Worm (Caenorhabditis elegans) whole organism, early embryonic: ENCODE results near the gene F35G12.5.

ENCODE experiments used
- B0310.2 ChIP-seq: sonication (generic microtip); optimal IDR thresholded peaks from 2 replicates; lab custom pipeline; 2016; ENCODE audit warnings: mild to moderate bottlenecking, missing genetic modification characterization, missing compliant biosample characterization
- F13C5.2 ChIP-seq: sonication (generic microtip); optimal IDR thresholded peaks from 2 replicates; lab custom pipeline; 2017; ENCODE audit warnings: mild to moderate bottlenecking, missing genetic modification characterization, inconsistent platforms, missing compliant biosample characterization
- aly-1 ChIP-seq: sonication (generic microtip); optimal IDR thresholded peaks from 2 replicates; lab custom pipeline; 2016; ENCODE audit warnings: missing genetic modification characterization, missing compliant biosample characterization
- ama-1 ChIP-seq: fragments of 150-350 bp; optimal IDR thresholded peaks from 2 replicates; lab custom pipeline; 2014
- ceh-13 ChIP-seq: fragments of 200-800 bp; sonication (Bioruptor generic); optimal IDR thresholded peaks from 2 replicates; lab custom pipeline; 2018; ENCODE audit warnings: mild to moderate bottlenecking, missing genetic modification characterization, missing compliant biosample characterization
- ceh-36 ChIP-seq: sonication (generic microtip); optimal IDR thresholded peaks from 2 replicates; lab custom pipeline; 2016; ENCODE audit warnings: missing genetic modification characterization, inconsistent platforms, missing compliant biosample characterization
- ets-7 ChIP-seq: sonication (generic microtip); optimal IDR thresholded peaks from 2 replicates; lab custom pipeline; 2016; ENCODE audit warnings: missing genotype, missing genetic modification characterization, missing compliant biosample characterization
- flt-1 ChIP-seq: fragments of 200-800 bp; sonication (Bioruptor generic); IDR thresholded peaks from 2 replicates; pipeline ENCODE4 v1.3.6; 2022; ENCODE audit warnings: missing genetic modification characterization, missing compliant biosample characterization
- hmbx-1 ChIP-seq: sonication (generic microtip); optimal IDR thresholded peaks from 2 replicates; lab custom pipeline; 2016; ENCODE audit warnings: mild to moderate bottlenecking, missing genetic modification characterization, missing compliant biosample characterization
- hmg-4 ChIP-seq: fragments of 200-800 bp; sonication (Bioruptor generic); optimal IDR thresholded peaks from 2 replicates; lab custom pipeline; 2018; ENCODE audit warnings: mild to moderate bottlenecking, missing genetic modification characterization, missing compliant biosample characterization
- hnd-1 ChIP-seq: sonication (generic microtip); optimal IDR thresholded peaks from 2 replicates; lab custom pipeline; 2016; ENCODE audit warnings: missing genetic modification characterization, missing compliant biosample characterization
- pes-1 ChIP-seq: fragments of 200-800 bp; sonication (Bioruptor generic); IDR thresholded peaks from 2 replicates; pipeline ENCODE4 v1.3.6; 2022; ENCODE audit warnings: missing genetic modification reagents, missing genetic modification characterization, missing compliant biosample characterization
- scrt-1 ChIP-seq: fragments of 200-800 bp; sonication (Bioruptor generic); IDR thresholded peaks from 2 replicates; pipeline ENCODE4 v1.3.6; 2022; ENCODE audit warnings: missing genetic modification characterization, missing compliant biosample characterization
- sea-1 ChIP-seq: fragments of 200-800 bp; sonication (Bioruptor generic); conservative IDR thresholded peaks from 2 replicates; pipeline ENCODE4 v1.3.6; 2022; ENCODE audit warnings: missing genetic modification characterization, missing compliant biosample characterization
- tbx-11 ChIP-seq: fragments of 200-800 bp; sonication (Bioruptor generic); IDR thresholded peaks from 2 replicates; pipeline ENCODE4 v1.3.6; 2022; ENCODE audit warnings: missing genetic modification characterization, missing compliant biosample characterization
- tbx-37 ChIP-seq: fragments of 200-800 bp; sonication (Bioruptor generic); conservative IDR thresholded peaks from 2 replicates; pipeline ENCODE4 v1.3.6; 2022; ENCODE audit warnings: missing genetic modification reagents, missing genetic modification characterization, missing compliant biosample characterization
- tra-4 ChIP-seq: sonication (generic microtip); optimal IDR thresholded peaks from 2 replicates; lab custom pipeline; 2017; ENCODE audit warnings: missing genetic modification characterization, missing compliant biosample characterization

F35G12.5 gene

DNA sequence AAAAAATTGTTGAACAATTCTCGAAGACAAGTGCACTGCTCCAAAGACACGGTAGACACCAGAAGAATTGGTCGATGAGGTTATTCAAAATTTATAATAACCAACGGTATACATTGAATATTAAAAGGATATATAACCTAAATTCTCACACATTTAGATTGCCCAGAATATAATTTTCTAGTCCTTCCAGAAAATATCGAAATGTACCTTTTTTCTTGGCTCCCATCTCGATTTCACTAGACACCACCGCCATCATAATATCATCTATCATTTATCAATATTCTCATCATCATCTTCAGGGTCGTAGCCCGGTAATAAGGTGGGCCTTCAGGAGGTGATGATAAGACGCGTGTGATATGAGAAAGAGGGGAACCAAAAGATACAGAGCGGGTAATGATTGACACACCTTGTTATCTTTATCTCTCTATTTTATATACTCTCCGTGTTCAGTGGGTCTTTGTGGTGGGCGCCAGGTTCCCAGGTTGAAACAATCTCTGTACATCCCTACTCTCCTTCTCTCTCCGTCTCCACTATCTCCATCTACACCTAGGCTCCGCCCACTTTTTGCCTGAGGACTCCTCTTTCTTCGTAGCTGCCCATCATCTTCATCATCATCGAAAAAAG, 16.3 kb downstream of the F35G12.5 start, which contains the start of gene mab-21:
TSS of gene mab-21 (plus strand) at position 615 of the 624 bp plus-strand sequence.
- TF ChIP-seq ets-7 (tag; lab: Kevin White, UChicago) = no peak
- TF ChIP-seq ama-1 (lab: Kevin White, UChicago) = no peak
- no peak for TF ChIP-seq hmg-4 (GFP tag; lab: Kevin White, UChicago)
- no peak for TF ChIP-seq aly-1
- no peak for TF ChIP-seq pes-1 (GFP tag; lab: Robert Waterston, UW)
- no peak for TF ChIP-seq sea-1 (GFP tag; lab: Robert Waterston, UW)
- TF ChIP-seq B0310.2 (tag; lab: Kevin White, UChicago) = no peak
- TF ChIP-seq ceh-36 (tag; lab: Kevin White, UChicago) = no peak
- TF ChIP-seq hnd-1 = no peak
- TF ChIP-seq scrt-1 (GFP tag; lab: Robert Waterston, UW) = no peak
- no peak for TF ChIP-seq tbx-37
- TF ChIP-seq tra-4 (tag; lab: Kevin White, UChicago) = no peak
- TF ChIP-seq F13C5.2 (tag; lab: Kevin White, UChicago) = no peak
- no peak for TF ChIP-seq tbx-11 (GFP tag; lab: Robert Waterston, UW)
- no peak for TF ChIP-seq ceh-13

DNA sequence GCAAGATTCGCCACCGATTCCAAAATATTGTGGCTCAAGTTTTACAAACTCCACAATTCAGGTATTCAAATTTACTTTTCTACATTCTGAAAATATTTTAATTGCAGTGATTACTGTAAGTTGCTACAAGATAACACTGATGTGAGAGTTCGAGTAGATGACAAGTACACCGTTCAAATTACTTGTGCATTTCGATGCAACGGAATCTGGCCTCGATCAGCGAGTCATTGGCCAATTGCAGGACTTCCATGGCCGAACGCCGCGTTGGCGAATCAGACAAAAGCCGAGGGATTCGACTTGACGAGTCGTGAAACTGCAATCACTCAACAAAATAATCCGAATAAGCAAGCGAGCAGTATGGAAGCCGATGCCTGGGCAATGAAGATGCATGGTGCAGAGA, 17.4 kb downstream of the F35G12.5 start:
- TF ChIP-seq ets-7 (tag; lab: Kevin White, UChicago) (no peak), F13C5.2 (tag; lab: Kevin White, UChicago) (no peak), hmg-4 (GFP tag; lab: Kevin White, UChicago) (no peak), tbx-37 (no peak), sea-1 (GFP tag; lab: Robert Waterston, UW) (no peak), flt-1 (no peak)

DNA sequence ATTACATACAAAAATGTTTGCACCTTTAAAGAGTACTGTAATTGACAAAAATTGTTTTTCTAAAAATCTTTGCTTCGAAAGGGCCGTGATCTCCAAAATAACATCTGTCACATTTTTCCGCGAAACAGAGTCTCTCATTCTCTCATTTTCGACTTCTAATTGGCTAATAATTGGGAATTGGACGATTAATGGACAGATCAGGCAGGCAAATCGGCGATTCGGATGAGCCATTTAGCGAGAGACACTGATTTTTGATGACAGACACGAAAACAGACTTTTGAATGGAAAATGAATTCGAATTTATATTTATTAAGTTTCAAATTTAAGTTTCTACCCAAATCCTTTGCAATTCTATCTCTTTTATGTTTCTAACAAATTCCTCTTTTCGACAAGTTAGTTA, 19.9 kb downstream of the F35G12.5 start:
- TF ChIP-seq hmg-4 (GFP tag; lab: Kevin White, UChicago) (no peak), B0310.2 (tag; lab: Kevin White, UChicago) (no peak), hmbx-1 (tag; lab: Kevin White, UChicago) (no peak), scrt-1 (GFP tag; lab: Robert Waterston, UW) (no peak), tbx-11 (GFP tag; lab: Robert Waterston, UW) (no peak), pes-1 (GFP tag; lab: Robert Waterston, UW) (no peak), tra-4 (tag; lab: Kevin White, UChicago) (no peak), aly-1 (no peak), flt-1 (no peak), F13C5.2 (tag; lab: Kevin White, UChicago) (no peak), ceh-13 (no peak), ama-1 (lab: Kevin White, UChicago) (no peak), tbx-37 (no peak), ets-7 (tag; lab: Kevin White, UChicago) (no peak), sea-1 (GFP tag; lab: Robert Waterston, UW) (no peak)

DNA sequence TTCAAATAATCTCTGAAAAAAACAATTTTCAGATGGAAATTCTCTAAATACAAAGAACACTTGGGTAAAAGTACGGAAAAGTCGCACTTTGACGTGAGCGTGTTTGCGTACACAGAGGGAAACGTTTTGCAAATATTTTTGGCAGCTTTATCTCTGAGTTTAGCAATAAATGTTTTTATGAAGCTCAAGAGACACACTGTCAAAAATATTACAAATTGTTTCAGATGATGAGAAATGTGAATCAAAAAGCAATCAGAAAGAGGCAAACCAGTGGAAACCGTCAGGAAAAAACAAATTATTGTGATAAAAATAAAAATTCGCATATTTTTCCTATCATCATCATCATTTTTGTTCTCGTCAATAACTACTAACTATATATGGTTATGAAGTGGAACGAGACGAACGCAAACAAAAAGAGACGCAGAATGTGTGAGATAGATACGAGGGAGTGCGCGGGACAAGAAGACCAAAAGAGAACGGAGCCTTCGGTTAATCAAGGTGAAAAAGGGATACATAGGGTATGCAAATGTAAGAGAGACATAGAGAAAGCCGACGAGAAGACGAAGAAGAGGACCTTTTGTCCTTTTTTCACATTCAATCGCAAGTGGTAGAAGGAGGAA, 28.5 kb downstream of the F35G12.5 start, which contains the start of gene sel-2:
TSS of gene sel-2 (minus strand) at position 51 of the 620 bp plus-strand sequence.
- TF ChIP-seq B0310.2 (tag; lab: Kevin White, UChicago) = no peak
- no peak for TF ChIP-seq flt-1
- no peak for TF ChIP-seq tbx-11 (GFP tag; lab: Robert Waterston, UW)
- TF ChIP-seq hnd-1 = no peak
- TF ChIP-seq sea-1 (GFP tag; lab: Robert Waterston, UW) = no peak
- TF ChIP-seq hmg-4 (GFP tag; lab: Kevin White, UChicago) = no peak
- TF ChIP-seq F13C5.2 (tag; lab: Kevin White, UChicago) = no peak
- TF ChIP-seq ets-7 (tag; lab: Kevin White, UChicago) = no peak
- TF ChIP-seq tra-4 (tag; lab: Kevin White, UChicago) = no peak
- TF ChIP-seq ama-1 (lab: Kevin White, UChicago) = no peak
- TF ChIP-seq hmbx-1 (tag; lab: Kevin White, UChicago) = no peak
- no peak for TF ChIP-seq scrt-1 (GFP tag; lab: Robert Waterston, UW)
- TF ChIP-seq pes-1 (GFP tag; lab: Robert Waterston, UW) = no peak
- TF ChIP-seq tbx-37 = no peak
- TF ChIP-seq aly-1 = no peak
- no peak for TF ChIP-seq ceh-13

DNA sequence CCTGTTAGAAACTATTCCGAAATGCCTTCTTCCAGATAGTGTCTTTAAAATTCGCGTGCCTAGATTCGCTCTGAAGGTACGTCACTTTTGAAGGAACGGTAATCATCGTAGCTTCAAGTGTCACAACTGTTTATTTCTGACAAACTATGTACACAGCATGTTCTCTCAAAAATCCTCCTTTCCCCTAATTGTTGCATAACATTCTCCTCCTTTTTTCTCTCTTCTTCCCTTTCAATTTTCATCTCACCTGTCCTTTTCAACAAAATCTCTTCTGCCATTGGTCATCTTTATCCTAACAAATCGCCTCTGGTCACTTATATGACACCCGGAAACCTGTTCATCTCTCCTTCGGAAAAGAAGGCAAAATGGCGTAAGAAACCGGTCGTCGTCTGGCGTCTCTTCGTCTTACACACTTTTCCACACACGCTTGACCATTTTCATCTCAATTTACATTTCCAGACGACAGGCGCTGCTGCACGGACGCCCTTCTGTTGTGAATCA, 32.2 kb downstream of the F35G12.5 start, which contains the start of gene lips-3:
TSS of gene lips-3 (plus strand) at position 458 of the 501 bp plus-strand sequence.
- TF ChIP-seq pes-1 (GFP tag; lab: Robert Waterston, UW) (no peak), B0310.2 (tag; lab: Kevin White, UChicago) (no peak), tra-4 (tag; lab: Kevin White, UChicago) (no peak), tbx-37 (no peak), F13C5.2 (tag; lab: Kevin White, UChicago) (no peak), aly-1 (no peak), ama-1 (lab: Kevin White, UChicago) (no peak), ceh-13 (no peak)

DNA sequence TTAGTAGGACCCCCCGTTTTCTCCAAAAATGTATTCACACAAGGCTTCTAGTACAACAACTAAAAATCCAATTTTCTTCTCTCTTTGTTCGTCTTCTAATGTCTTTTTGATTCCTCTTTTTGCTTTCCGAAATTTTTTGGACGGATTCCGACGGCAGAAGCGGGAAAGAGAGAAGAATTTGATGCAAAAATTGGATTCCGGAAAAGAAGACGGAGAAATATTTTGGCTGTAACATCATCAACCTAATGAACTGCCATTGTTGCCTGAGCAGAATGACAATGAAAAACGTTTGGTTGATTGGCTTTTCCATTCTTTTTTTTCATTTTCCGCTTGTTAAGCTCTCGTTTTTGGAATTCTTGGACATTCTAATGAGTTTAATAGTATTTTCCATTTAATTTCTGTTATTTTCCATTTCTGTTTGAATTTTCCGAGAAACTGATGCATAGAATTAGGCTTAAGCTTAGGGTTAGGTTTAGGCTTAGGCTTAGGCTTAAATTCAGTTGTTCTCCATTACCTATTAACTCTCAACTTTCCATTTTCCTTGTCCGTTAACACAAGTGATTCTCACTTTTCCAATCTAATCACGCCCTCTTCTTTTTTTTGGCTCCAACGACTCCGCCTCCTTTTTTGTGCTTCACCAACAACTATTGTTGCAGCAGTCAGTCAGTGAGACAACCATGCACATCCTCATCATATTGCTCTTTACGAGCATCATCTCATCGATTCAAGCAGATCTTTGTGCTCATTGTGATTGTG, 38.6 kb downstream of the F35G12.5 start, which contains the start of gene lron-5:
TSS of gene lron-5 (plus strand) at position 655 of the 756 bp plus-strand sequence.
- no peak for TF ChIP-seq hmbx-1 (tag; lab: Kevin White, UChicago)
- no peak for TF ChIP-seq scrt-1 (GFP tag; lab: Robert Waterston, UW)
- no peak for TF ChIP-seq hmg-4 (GFP tag; lab: Kevin White, UChicago)
- TF ChIP-seq tra-4 (tag; lab: Kevin White, UChicago) = no peak
- TF ChIP-seq tbx-37 = no peak
- no peak for TF ChIP-seq aly-1
- no peak for TF ChIP-seq flt-1
- TF ChIP-seq ceh-13 = no peak
- no peak for TF ChIP-seq tbx-11 (GFP tag; lab: Robert Waterston, UW)
- no peak for TF ChIP-seq ceh-36 (tag; lab: Kevin White, UChicago)
- TF ChIP-seq ama-1 (lab: Kevin White, UChicago) = no peak
- TF ChIP-seq F13C5.2 (tag; lab: Kevin White, UChicago) = no peak
- no peak for TF ChIP-seq hnd-1
- TF ChIP-seq pes-1 (GFP tag; lab: Robert Waterston, UW) = no peak
- no peak for TF ChIP-seq ets-7 (tag; lab: Kevin White, UChicago)
- TF ChIP-seq sea-1 (GFP tag; lab: Robert Waterston, UW) = no peak
- TF ChIP-seq B0310.2 (tag; lab: Kevin White, UChicago) = no peak
